Fruit fly (Drosophila melanogaster) whole organism, wandering third instar larva: ENCODE results near the gene CG44195.

Experiments used
- Abd-B ChIP-seq: fragments of >200 bp; optimal IDR thresholded peaks from 2 replicates; lab custom pipeline; 2017; ENCODE audit warnings: missing biosample characterization, missing genetic modification characterization
- CG32264 ChIP-seq: fragments of 200-800 bp; sonication (Bioruptor generic); optimal IDR thresholded peaks from 2 replicates; lab custom pipeline; 2016; ENCODE audit warnings: missing biosample characterization, missing genetic modification characterization
- CG9705 ChIP-seq: fragments of 200-800 bp; sonication (Bioruptor generic); optimal IDR thresholded peaks from 2 replicates; lab custom pipeline; 2018; ENCODE audit warnings: missing biosample characterization, mild to moderate bottlenecking, missing genetic modification characterization
- Dfd ChIP-seq: fragments of >200 bp; optimal IDR thresholded peaks from 2 replicates; lab custom pipeline; 2017; ENCODE audit warnings: missing biosample characterization, missing genetic modification characterization
- Dif ChIP-seq: fragments of 200-275, 200-300 bp; sonication (Bioruptor generic); optimal IDR thresholded peaks from 2 replicates; lab custom pipeline; 2018; ENCODE audit warnings: missing biosample characterization, missing genetic modification characterization; ENCODE audit not compliant: partially characterized antibody
- GATAd ChIP-seq: sonication (Bioruptor generic); optimal IDR thresholded peaks from 2 replicates; lab custom pipeline; 2016; ENCODE audit warnings: missing biosample characterization, missing genetic modification characterization
- HLH106 ChIP-seq: fragments of 200-800 bp; optimal IDR thresholded peaks from 3 replicates; lab custom pipeline; 2019; ENCODE audit warnings: missing biosample characterization, mild to moderate bottlenecking, missing genetic modification characterization, moderate library complexity
- Hnf4 ChIP-seq: fragments of 200-800 bp; sonication (Bioruptor generic); optimal IDR thresholded peaks from 2 replicates; lab custom pipeline; 2016; ENCODE audit warnings: missing biosample characterization, mild to moderate bottlenecking, missing genetic modification characterization
- Hr83 ChIP-seq: fragments of 200-300 bp; sonication (Bioruptor generic); optimal IDR thresholded peaks from 2 replicates; lab custom pipeline; 2016; ENCODE audit warnings: missing biosample characterization, mild to moderate bottlenecking, missing genetic modification characterization, moderate library complexity; ENCODE audit not compliant: poor library complexity, severe bottlenecking
- Jra ChIP-seq: sonication (Bioruptor generic); optimal IDR thresholded peaks from 2 replicates; lab custom pipeline; 2016; ENCODE audit warnings: missing biosample characterization, missing genetic modification characterization
- Mio ChIP-seq: sonication (Bioruptor generic); optimal IDR thresholded peaks from 2 replicates; lab custom pipeline; 2016; ENCODE audit warnings: missing biosample characterization, missing genetic modification characterization
- Myc ChIP-seq: fragments of >200 bp; optimal IDR thresholded peaks from 2 replicates; lab custom pipeline; 2017
- N ChIP-seq: fragments of >200 bp; optimal IDR thresholded peaks from 2 replicates; lab custom pipeline; 2018; ENCODE audit warnings: missing biosample characterization, missing external identifiers, missing genetic modification characterization
- OdsH ChIP-seq: fragments of 200-800 bp; sonication (Bioruptor generic); optimal IDR thresholded peaks from 2 replicates; lab custom pipeline; 2016; ENCODE audit warnings: missing biosample characterization, mild to moderate bottlenecking, missing genetic modification characterization
- Rel ChIP-seq, 2 experiments: fragments of 200-800 bp; sonication (Bioruptor generic) in 1 of 2; optimal IDR thresholded peaks; 2 replicates in 1 of 2; 3 replicates in 1 of 2; lab custom pipeline; 2016 to 2019; ENCODE audit warnings: mild to moderate bottlenecking in 2 of 2, missing biosample characterization in 2 of 2, missing genetic modification characterization in 2 of 2, moderate library complexity in 1 of 2
- Sp1 ChIP-seq: fragments of 200-800 bp; sonication (Bioruptor generic); optimal IDR thresholded peaks from 3 replicates; lab custom pipeline; 2019; ENCODE audit warnings: missing biosample characterization, mild to moderate bottlenecking, missing genetic modification characterization, moderate library complexity
- br ChIP-seq: fragments of 200-800 bp; sonication (Bioruptor generic); optimal IDR thresholded peaks from 2 replicates; lab custom pipeline; 2016; ENCODE audit warnings: missing biosample characterization, missing genetic modification characterization
- brk ChIP-seq: fragments of 200-800 bp; sonication (Bioruptor generic); optimal IDR thresholded peaks from 2 replicates; lab custom pipeline; 2016; ENCODE audit warnings: missing biosample characterization, mild to moderate bottlenecking, missing genetic modification characterization
- dl ChIP-seq, 2 experiments: fragments of 175-275, 200-275 bp in 1 of 2; fragments of 200-275 bp in 1 of 2; sonication (Bioruptor generic); optimal IDR thresholded peaks; lab custom pipeline; 2018; ENCODE audit warnings: mild to moderate bottlenecking in 2 of 2, missing biosample characterization in 2 of 2, missing genetic modification characterization in 2 of 2, moderate library complexity in 2 of 2; ENCODE audit not compliant: partially characterized antibody in 2 of 2, insufficient read depth in 1 of 2
- dmrt93B ChIP-seq: fragments of 200-800 bp; sonication (Bioruptor generic); optimal IDR thresholded peaks from 2 replicates; lab custom pipeline; 2018; ENCODE audit warnings: missing biosample characterization, mild to moderate bottlenecking, missing genetic modification characterization
- dsf ChIP-seq: sonication (Bioruptor generic); optimal IDR thresholded peaks from 2 replicates; lab custom pipeline; 2016; ENCODE audit warnings: missing biosample characterization, missing genetic modification characterization, borderline replicate concordance
- ey ChIP-seq: fragments of 200-800 bp; sonication (Bioruptor generic); optimal IDR thresholded peaks from 2 replicates; lab custom pipeline; 2016; ENCODE audit warnings: missing biosample characterization, missing genetic modification characterization
- fru ChIP-seq: fragments of 200-800 bp; sonication (Bioruptor generic); optimal IDR thresholded peaks from 3 replicates; lab custom pipeline; 2016; ENCODE audit warnings: missing biosample characterization, mild to moderate bottlenecking, missing genetic modification characterization
- jim ChIP-seq: fragments of 175-275, 200-325 bp; sonication (Bioruptor generic); optimal IDR thresholded peaks from 2 replicates; lab custom pipeline; 2016; ENCODE audit warnings: missing biosample characterization, mild to moderate bottlenecking, missing genetic modification characterization
- lola ChIP-seq: fragments of >200 bp; optimal IDR thresholded peaks from 2 replicates; lab custom pipeline; 2017; ENCODE audit warnings: missing biosample characterization, missing genetic modification characterization
- pan ChIP-seq: fragments of >200 bp; optimal IDR thresholded peaks from 2 replicates; lab custom pipeline; 2017
- psq ChIP-seq: fragments of 200-800 bp; sonication (Bioruptor generic); optimal IDR thresholded peaks from 3 replicates; lab custom pipeline; 2017; ENCODE audit warnings: missing biosample characterization, mild to moderate bottlenecking, missing genetic modification characterization, moderate library complexity
- rgr ChIP-seq: fragments of 200-800 bp; sonication (Bioruptor generic); optimal IDR thresholded peaks from 3 replicates; lab custom pipeline; 2016; ENCODE audit warnings: missing biosample characterization, mild to moderate bottlenecking, missing genetic modification characterization
- sage ChIP-seq: fragments of 200-800 bp; sonication (Bioruptor generic); optimal IDR thresholded peaks from 2 replicates; lab custom pipeline; 2016; ENCODE audit warnings: missing biosample characterization, mild to moderate bottlenecking, missing genetic modification characterization
- sv ChIP-seq: fragments of 200-800 bp; sonication (Bioruptor generic); optimal IDR thresholded peaks from 3 replicates; lab custom pipeline; 2016; ENCODE audit warnings: missing biosample characterization, missing genetic modification characterization
- woc ChIP-seq: sonication (Bioruptor generic); optimal IDR thresholded peaks from 2 replicates; lab custom pipeline; 2016; ENCODE audit warnings: missing biosample characterization, mild to moderate bottlenecking, missing genetic modification characterization

CG44195 gene

DNA sequence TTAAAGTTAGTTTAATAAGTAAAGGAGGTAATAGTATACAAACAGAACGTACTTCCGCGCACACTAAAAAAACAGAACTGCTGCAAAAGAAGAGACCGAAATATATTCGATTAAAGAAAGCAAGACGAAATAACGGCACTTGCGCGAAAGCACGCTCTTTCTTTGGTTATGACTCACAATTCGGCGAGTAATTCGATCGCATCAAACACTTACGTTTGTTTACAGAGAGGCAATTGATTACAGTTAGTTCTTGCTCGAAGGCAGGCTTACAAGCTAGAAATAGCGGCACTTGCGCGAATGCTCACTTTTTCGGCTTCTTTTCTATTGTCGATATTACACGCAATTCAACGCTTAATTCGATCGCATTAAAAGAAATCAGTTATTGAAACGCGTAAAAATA is 45.2 kb downstream of the CG44195 start, which contains the start of gene CG32373:
CG32373 (plus strand) TSS at position 301 of the 400 bp plus-strand sequence.
- TF ChIP-seq Dif = no peak
- TF ChIP-seq dmrt93B (GFP tag; lab: Kevin White, UChicago) = no peak
- TF ChIP-seq woc (GFP tag; lab: Kevin White, UChicago) = no peak
- TF ChIP-seq jim (GFP tag; lab: Kevin White, UChicago) = no peak
- TF ChIP-seq CG9705 (GFP tag; lab: Kevin White, UChicago) = no peak

DNA sequence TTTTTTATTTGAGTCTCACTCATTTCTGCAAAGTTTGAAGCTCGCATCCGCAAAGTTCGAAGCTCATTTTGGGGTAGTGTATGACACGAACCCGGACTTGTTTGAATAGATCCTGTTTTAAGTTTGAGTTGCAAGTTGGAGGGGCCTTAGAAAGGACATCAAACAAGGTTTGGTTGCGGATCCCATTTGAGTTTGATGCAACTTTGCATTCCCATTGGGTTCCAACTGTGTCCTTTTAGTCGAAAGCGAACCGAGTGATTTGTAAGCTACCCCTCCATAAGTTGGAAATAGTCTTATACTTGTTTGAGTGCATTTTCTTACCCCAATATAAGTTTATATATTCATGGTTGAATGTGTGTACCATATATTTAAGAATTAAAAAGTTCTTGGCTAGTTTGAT is 51.9 kb downstream of the CG44195 start:
- TF ChIP-seq Jra = no peak
- no peak for TF ChIP-seq Mio (GFP tag; lab: Kevin White, UChicago)
- no peak for TF ChIP-seq rgr
- no peak for TF ChIP-seq Dfd
- no peak for TF ChIP-seq Hnf4

DNA sequence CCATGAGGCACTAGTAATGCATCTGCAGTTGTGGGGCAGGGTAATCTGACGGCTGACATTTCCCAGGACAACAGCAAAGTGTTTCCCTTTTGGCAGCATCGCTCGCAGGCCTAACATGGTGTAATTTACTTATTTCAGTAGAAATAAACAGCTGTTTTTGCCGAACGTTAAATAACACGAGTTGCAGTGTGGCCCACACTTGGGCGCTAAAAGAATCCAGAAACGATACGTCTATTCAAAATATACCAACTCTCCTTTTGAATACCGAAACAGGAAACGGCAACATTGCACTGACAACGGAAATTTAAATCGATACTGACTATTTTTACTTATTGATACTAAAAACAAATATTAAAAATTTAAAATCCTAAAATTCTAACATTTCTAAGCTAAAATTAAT is 54.0 kb downstream of the CG44195 start, which contains the start of gene CG7506:
CG7506 (minus strand) TSS at position 182 of the 400 bp plus-strand sequence.
- TF ChIP-seq br (no peak), Mio (GFP tag; lab: Kevin White, UChicago) (no peak), GATAd (GFP tag; lab: Kevin White, UChicago) (no peak), HLH106 (peak; percentile 20), Myc (no peak), psq (no peak), Rel (GFP tag; optimal IDR thresholded peaks at IDR 0.05; lab: Kevin White, UChicago) (no peak), Rel (tag; optimal IDR thresholded peaks at IDR 0.05; lab: Kevin White, UChicago) (peak; percentile 7), lola (GFP tag; lab: Kevin White, UChicago) (no peak), dsf (GFP tag; lab: Kevin White, UChicago) (no peak), dmrt93B (GFP tag; lab: Kevin White, UChicago) (peak; percentile 35), CG9705 (GFP tag; lab: Kevin White, UChicago) (peak; percentile 16), rgr (peak; percentile 21)
- TF ChIP-seq, all 38 proteins: peak for 5

DNA sequence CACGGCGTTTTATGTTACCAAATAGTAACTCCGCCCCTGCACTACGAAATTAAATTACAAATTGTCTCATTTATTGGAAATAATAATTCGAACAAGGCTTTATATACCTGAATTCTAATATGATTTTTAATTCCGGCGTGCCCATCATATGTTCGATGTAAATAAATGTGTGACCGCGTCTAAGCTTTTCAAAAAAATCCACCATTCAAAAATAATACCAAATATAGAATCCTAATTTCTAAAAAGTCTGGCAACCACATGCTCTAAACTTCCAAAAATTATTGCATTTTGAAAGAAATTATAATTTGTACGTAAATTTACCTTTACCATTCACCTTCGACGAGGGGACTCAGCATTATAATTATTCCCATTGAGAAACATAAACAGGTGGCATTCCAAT is 55.2 kb downstream of the CG44195 start, which contains the start of gene Urm1:
Urm1 (minus strand) TSS at position 150 of the 400 bp plus-strand sequence.
- TF ChIP-seq dsf (GFP tag; lab: Kevin White, UChicago) (no peak), Mio (GFP tag; lab: Kevin White, UChicago) (no peak), Sp1 (GFP tag; lab: Kevin White, UChicago) (no peak), Rel (GFP tag; optimal IDR thresholded peaks at IDR 0.05; lab: Kevin White, UChicago) (no peak), Rel (tag; optimal IDR thresholded peaks at IDR 0.05; lab: Kevin White, UChicago) (no peak), OdsH (GFP tag; lab: Kevin White, UChicago) (no peak), dmrt93B (GFP tag; lab: Kevin White, UChicago) (no peak), br (no peak), Dfd (no peak), Hnf4 (no peak), Myc (no peak), Abd-B (GFP tag; lab: Kevin White, UChicago) (no peak), pan (no peak), woc (GFP tag; lab: Kevin White, UChicago) (no peak), N (GFP tag; lab: Kevin White, UChicago) (no peak), CG32264 (GFP tag; lab: Kevin White, UChicago) (no peak), sage (GFP tag; lab: Kevin White, UChicago) (no peak), CG9705 (GFP tag; lab: Kevin White, UChicago) (no peak), fru (GFP tag; lab: Kevin White, UChicago) (no peak), brk (no peak)

DNA sequence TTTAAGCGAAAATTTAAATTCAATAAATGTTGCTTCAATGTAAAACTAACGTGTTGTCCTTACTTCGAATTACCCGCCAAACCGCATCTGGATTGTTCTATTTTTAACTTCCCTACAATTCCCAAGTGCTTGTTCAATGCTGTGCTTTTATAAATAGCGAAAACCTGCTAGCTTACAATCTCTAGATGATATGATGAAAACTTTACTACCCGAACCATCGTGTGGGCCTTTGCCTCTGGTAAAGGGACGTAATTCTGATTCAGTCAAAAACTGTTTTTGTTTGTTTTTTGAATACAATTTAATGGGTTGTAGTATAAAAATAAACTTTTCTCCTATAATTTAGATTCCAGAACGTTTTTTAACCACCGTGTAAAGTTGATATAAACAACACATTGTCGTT is 55.9 kb downstream of the CG44195 start:
- peak; percentile 17 for TF ChIP-seq Dif
- no peak for TF ChIP-seq ey (GFP tag; lab: Kevin White, UChicago)
- TF ChIP-seq Jra = no peak

DNA sequence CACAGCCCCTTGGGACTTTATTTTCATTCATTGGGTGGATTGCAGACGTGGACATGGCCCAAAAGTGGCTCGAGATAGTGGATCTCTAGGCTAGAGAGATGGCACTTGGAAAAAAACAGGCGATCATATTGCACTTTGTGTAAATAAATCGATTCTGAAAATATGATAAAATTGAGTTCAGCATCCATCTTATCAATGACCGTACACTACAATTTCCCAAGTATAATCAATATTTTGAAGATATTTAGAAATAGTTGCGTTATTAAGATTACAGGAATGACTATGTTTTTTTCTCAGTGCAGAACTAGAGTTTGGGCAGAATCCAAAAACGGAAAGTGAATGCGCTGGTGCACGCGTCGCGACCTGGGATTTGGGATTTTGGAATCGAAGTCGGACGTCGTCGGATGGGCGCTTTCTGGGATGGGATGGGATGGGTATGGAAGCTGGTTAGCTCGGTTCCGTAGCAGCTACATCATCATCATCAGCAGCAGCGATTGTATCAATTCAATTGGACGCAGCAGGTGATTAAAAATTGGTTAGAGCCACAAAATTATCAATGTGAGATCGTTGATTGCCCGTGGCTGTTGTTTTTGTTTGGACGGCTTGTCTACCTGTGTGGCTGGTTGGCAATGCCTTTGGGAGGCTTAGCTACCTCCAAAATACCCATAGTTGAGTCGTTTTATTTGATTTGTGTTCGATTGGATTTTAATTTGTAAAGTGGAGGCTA is 60.5 kb downstream of the CG44195 start:
- no peak for TF ChIP-seq GATAd (GFP tag; lab: Kevin White, UChicago)
- no peak for TF ChIP-seq rgr
- no peak for TF ChIP-seq dl (GFP tag; optimal IDR thresholded peaks at IDR 0.05; lab: Kevin White, UChicago; ENCODE audit: insufficient read depth in 1 of 2, partially characterized antibody in 2 of 2)
- no peak for TF ChIP-seq OdsH (GFP tag; lab: Kevin White, UChicago)
- no peak for TF ChIP-seq Myc
- TF ChIP-seq woc (GFP tag; lab: Kevin White, UChicago) = no peak
- no peak for TF ChIP-seq ey (GFP tag; lab: Kevin White, UChicago)
- no peak for TF ChIP-seq br
- no peak for TF ChIP-seq N (GFP tag; lab: Kevin White, UChicago)
- TF ChIP-seq Hr83 (GFP tag; lab: Kevin White, UChicago) = no peak
- TF ChIP-seq pan = no peak
- TF ChIP-seq sv = no peak
